Worm (Caenorhabditis elegans): ENCODE data around the gene F26G1.15.
A peak's percentile ranks its signal among the peaks of the same experiment; 100 is the strongest.

The F26G1.15 gene

ce11 chrII:4775802-4776201, 14.3 kb upstream of the F26G1.15 start:
- TF ChIP-seq pax-3 (tag; optimal IDR thresholded peaks at IDR 0.05) (no peak), lin-39 (tag; optimal IDR thresholded peaks at IDR 0.05) (no peak), elt-3 (tag; optimal IDR thresholded peaks at IDR 0.05) (no peak), unc-130 (tag; optimal IDR thresholded peaks at IDR 0.05) (no peak), unc-98 (GFP tag; IDR thresholded peaks at IDR 0.05) (no peak)

ce11 chrII:4776933-4777332, 13.2 kb upstream of the F26G1.15 start, which contains the start of gene F26G1.11:
F26G1.11 (plus strand) TSS chrII:4777137.
- TF ChIP-seq hlh-17 (GFP tag; optimal IDR thresholded peaks at IDR 0.05; ENCODE audit: borderline replicate concordance), result no peak
- no peak for TF ChIP-seq pax-3 (tag; optimal IDR thresholded peaks at IDR 0.05)
- no peak for TF ChIP-seq nhr-90 (tag; optimal IDR thresholded peaks at IDR 0.05; ENCODE audit: poor library complexity)
- no peak for TF ChIP-seq ztf-11 (tag; optimal IDR thresholded peaks at IDR 0.05)
- no peak for TF ChIP-seq tlp-1 (tag; optimal IDR thresholded peaks at IDR 0.05)
- TF ChIP-seq lin-14 (GFP tag; optimal IDR thresholded peaks at IDR 0.05), result peak; percentile 7
- TF ChIP-seq ceh-63 (GFP tag; optimal IDR thresholded peaks at IDR 0.05), result no peak
- peak; percentile 94 for TF ChIP-seq elt-2 (tag; optimal IDR thresholded peaks at IDR 0.05)
- peak; percentile 31 for TF ChIP-seq blmp-1 (tag; optimal IDR thresholded peaks at IDR 0.05)
- TF ChIP-seq elt-3 (tag; optimal IDR thresholded peaks at IDR 0.05), result peak in 1 of 6 experiments; percentile 34
- no peak for TF ChIP-seq aly-2 (tag; optimal IDR thresholded peaks at IDR 0.05)

ce11 chrII:4779753-4780152, 10.3 kb upstream of the F26G1.15 start:
- TF ChIP-seq efl-1 (optimal IDR thresholded peaks at IDR 0.05) (no peak), efl-1 (GFP tag; optimal IDR thresholded peaks at IDR 0.05 in 1 of 2) (peak in 1 of 2 experiments; percentile 66), hlh-4 (tag; optimal IDR thresholded peaks at IDR 0.05) (no peak)

- TF ChIP-seq elt-3 (tag; optimal IDR thresholded peaks at IDR 0.05) (no peak), unc-98 (GFP tag; IDR thresholded peaks at IDR 0.05) (no peak), blmp-1 (tag; optimal IDR thresholded peaks at IDR 0.05) (no peak), sup-37 (GFP tag; optimal IDR thresholded peaks at IDR 0.05) (no peak), nhr-77 (tag; optimal IDR thresholded peaks at IDR 0.05) (no peak), ceh-63 (GFP tag; optimal IDR thresholded peaks at IDR 0.05) (no peak), unc-30 (tag; optimal IDR thresholded peaks at IDR 0.05) (no peak), nhr-90 (tag; optimal IDR thresholded peaks at IDR 0.05; ENCODE audit: poor library complexity) (no peak), zag-1 (tag; optimal IDR thresholded peaks at IDR 0.05) (no peak), lsy-2 (tag; optimal IDR thresholded peaks at IDR 0.05) (no peak), isw-1 (GFP tag; IDR thresholded peaks at IDR 0.05) (no peak), efl-1 (optimal IDR thresholded peaks at IDR 0.05) (no peak), efl-1 (GFP tag; optimal IDR thresholded peaks at IDR 0.05 in 1 of 2) (no peak)
Measured at ce11 chrII:4784436-4784835, 5.7 kb upstream of the F26G1.15 start, which contains the start of gene nep-12. nep-12 (minus strand) TSS chrII:4784536.

- TF ChIP-seq ceh-88 (GFP tag; IDR thresholded peaks at IDR 0.05) (no peak), nhr-28 (tag; optimal IDR thresholded peaks at IDR 0.05) (no peak), efl-1 (optimal IDR thresholded peaks at IDR 0.05) (no peak), efl-1 (GFP tag; optimal IDR thresholded peaks at IDR 0.05 in 1 of 2) (no peak), hlh-4 (tag; optimal IDR thresholded peaks at IDR 0.05) (no peak), lin-39 (tag; optimal IDR thresholded peaks at IDR 0.05) (no peak), ceh-63 (GFP tag; optimal IDR thresholded peaks at IDR 0.05) (no peak), lsy-2 (tag; optimal IDR thresholded peaks at IDR 0.05) (no peak), zip-4 (GFP tag; optimal IDR thresholded peaks at IDR 0.05) (no peak), aly-2 (tag; optimal IDR thresholded peaks at IDR 0.05) (no peak), nhr-237 (tag; optimal IDR thresholded peaks at IDR 0.05) (no peak), C16A3.4 (tag; optimal IDR thresholded peaks at IDR 0.05) (no peak), efl-3 (GFP tag; optimal IDR thresholded peaks at IDR 0.05) (no peak), pqm-1 (tag; optimal IDR thresholded peaks at IDR 0.05) (no peak), C04F5.9 (tag; optimal IDR thresholded peaks at IDR 0.05) (no peak), egl-13 (tag; optimal IDR thresholded peaks at IDR 0.05) (no peak), skn-1 (tag; optimal IDR thresholded peaks at IDR 0.05) (no peak), nhr-20 (tag; optimal IDR thresholded peaks at IDR 0.05) (no peak), tlp-1 (tag; optimal IDR thresholded peaks at IDR 0.05) (no peak), lin-15B (tag; optimal IDR thresholded peaks at IDR 0.05) (no peak), zag-1 (tag; optimal IDR thresholded peaks at IDR 0.05) (no peak)
Measured at ce11 chrII:4786181-4786580, 3.9 kb upstream of the F26G1.15 start, which contains the start of gene msp-3. msp-3 (minus strand) TSS chrII:4786281.

Data from whole organism, L1 larva.